Worm (Caenorhabditis elegans): ENCODE data around the gene myo-2.

myo-2 gene

ce11 chrX:12480447-12480998 lies 12.7 kb downstream of the myo-2 start, which contains the start of gene atf-6 (continued):
- TF ChIP-seq ztf-28 (GFP tag; IDR thresholded peaks at IDR 0.05) (no peak), madf-3 (GFP tag; IDR thresholded peaks at IDR 0.05) (no peak), tbp1 (GFP tag; optimal IDR thresholded peaks at IDR 0.05) (peak; percentile 42), nfyb-1 (GFP tag; IDR thresholded peaks at IDR 0.05) (no peak), F23B12.7 (tag; optimal IDR thresholded peaks at IDR 0.05; ENCODE audit: insufficient read depth) (peak; percentile 37), lir-1 (GFP tag; conservative IDR thresholded peaks at IDR 0.05) (no peak), egrh-3 (GFP tag; IDR thresholded peaks at IDR 0.05) (peak; percentile 98), ceh-27 (GFP tag; optimal IDR thresholded peaks at IDR 0.05) (peak; percentile 88), snpc-1.1 (tag; optimal IDR thresholded peaks at IDR 0.05; ENCODE audit: insufficient read depth) (no peak), die-1 (tag; optimal IDR thresholded peaks at IDR 0.05) (no peak), hmg-20 (GFP tag; IDR thresholded peaks at IDR 0.05) (no peak), ztf-26 (tag; optimal IDR thresholded peaks at IDR 0.05) (peak; percentile 53), unc-62 (GFP tag; optimal IDR thresholded peaks at IDR 0.05) (no peak), lsy-27 (tag; optimal IDR thresholded peaks at IDR 0.05; ENCODE audit: borderline replicate concordance, insufficient read depth) (no peak), attf-6 (GFP tag; IDR thresholded peaks at IDR 0.05) (no peak), lin-26 (GFP tag; IDR thresholded peaks at IDR 0.05) (no peak), sea-2 (GFP tag; IDR thresholded peaks at IDR 0.05) (no peak), attf-5 (GFP tag; optimal IDR thresholded peaks at IDR 0.05) (peak; percentile 88), mcd-1 (GFP tag; IDR thresholded peaks at IDR 0.05) (peak; percentile 97), cebp-1 (GFP tag; IDR thresholded peaks at IDR 0.05) (no peak), cebp-1 (tag; optimal IDR thresholded peaks at IDR 0.05) (no peak), dpff-1 (tag; optimal IDR thresholded peaks at IDR 0.05) (no peak), madf-8 (GFP tag; conservative IDR thresholded peaks at IDR 0.05) (no peak), F57A8.1 (GFP tag; optimal IDR thresholded peaks at IDR 0.05) (no peak), fkh-3 (tag; optimal IDR thresholded peaks at IDR 0.05) (no peak), snpc-3.4 (tag; optimal IDR thresholded peaks at IDR 0.05) (no peak), dox-1 (GFP tag; IDR thresholded peaks at IDR 0.05) (peak; percentile 92), mxl-1 (tag; optimal IDR thresholded peaks at IDR 0.05) (no peak), sptf-2 (GFP tag; optimal IDR thresholded peaks at IDR 0.05) (no peak), let-526 (GFP tag; IDR thresholded peaks at IDR 0.05) (0 out of 2 replicates have a peak, but pooled peaks have one; percentile 20), aptf-2 (GFP tag; conservative IDR thresholded peaks at IDR 0.05) (no peak), K11D2.4 (GFP tag; IDR thresholded peaks at IDR 0.05) (peak; percentile 71), ceh-100 (GFP tag; IDR thresholded peaks at IDR 0.05) (no peak), ekl-4 (GFP tag; IDR thresholded peaks at IDR 0.05) (0 out of 2 replicates have a peak, but pooled peaks have one; percentile 28), zfh-2 (GFP tag; conservative IDR thresholded peaks at IDR 0.05) (peak; percentile 99), efl-1 (GFP tag; optimal IDR thresholded peaks at IDR 0.05) (no peak), ceh-79 (tag; optimal IDR thresholded peaks at IDR 0.05) (no peak), B0261.1 (tag; optimal IDR thresholded peaks at IDR 0.05) (peak; percentile 7), zim-3 (tag; optimal IDR thresholded peaks at IDR 0.05) (no peak), F52B5.7 (tag; optimal IDR thresholded peaks at IDR 0.05) (no peak), xnd-1 (tag; optimal IDR thresholded peaks at IDR 0.05) (no peak), ztf-25 (GFP tag; IDR thresholded peaks at IDR 0.05) (0 out of 2 replicates have a peak, but pooled peaks have one; percentile 44), hsf-1 (GFP tag; IDR thresholded peaks at IDR 0.05) (no peak), D2030.7 (GFP tag; IDR thresholded peaks at IDR 0.05) (no peak), ZK185.1 (tag; optimal IDR thresholded peaks at IDR 0.05; ENCODE audit: poor library complexity, severe bottlenecking) (no peak), him-1 (tag; optimal IDR thresholded peaks at IDR 0.05) (no peak), mel-28 (tag; optimal IDR thresholded peaks at IDR 0.05; ENCODE audit: borderline replicate concordance) (no peak), F55B11.4 (tag; optimal IDR thresholded peaks at IDR 0.05; ENCODE audit: borderline replicate concordance, insufficient read depth) (no peak)

Data from whole organism, young adult.